Fruit fly (Drosophila melanogaster) whole organism, pupa: ENCODE data around the gene CG42529.
A peak's percentile ranks its signal among the peaks of the same experiment; 100 is the strongest.

Source experiments
- CG10348 ChIP-seq: fragments of 200-800 bp; sonication (Bioruptor generic); IDR thresholded peaks from 2 replicates; pipeline ENCODE4 v1.3.6; 2022; ENCODE audit warnings: missing biosample characterization, missing genetic modification characterization
- CG13204 ChIP-seq: fragments of 200-800 bp; sonication (Bioruptor generic); optimal IDR thresholded peaks from 2 replicates; lab custom pipeline; 2018; ENCODE audit warnings: missing biosample characterization, mild to moderate bottlenecking, missing genetic modification characterization, moderate library complexity
- CG14655 ChIP-seq: fragments of 200-800 bp; sonication (Bioruptor generic); optimal IDR thresholded peaks from 3 replicates; lab custom pipeline; 2017; ENCODE audit warnings: mild to moderate bottlenecking, missing biosample characterization, missing genetic modification reagents, missing genetic modification characterization
- CG15710 ChIP-seq: fragments of 200-800 bp; sonication (Bioruptor generic); optimal IDR thresholded peaks from 2 replicates; lab custom pipeline; 2018; ENCODE audit warnings: missing biosample characterization, mild to moderate bottlenecking, missing genetic modification characterization, moderate library complexity
- CG17806 ChIP-seq: fragments of 200-800 bp; sonication (Bioruptor generic); optimal IDR thresholded peaks from 2 replicates; lab custom pipeline; 2018; ENCODE audit warnings: missing biosample characterization, mild to moderate bottlenecking, missing genetic modification characterization, moderate library complexity
- CG32121 ChIP-seq: fragments of 200-800 bp; sonication (Bioruptor generic); IDR thresholded peaks from 2 replicates; pipeline ENCODE4 v1.3.6; 2022; ENCODE audit warnings: missing biosample characterization, missing genetic modification characterization
- CG8301 ChIP-seq: fragments of 200-800 bp; sonication (Bioruptor generic); optimal IDR thresholded peaks from 2 replicates; lab custom pipeline; 2018; ENCODE audit warnings: missing biosample characterization, mild to moderate bottlenecking, missing genetic modification characterization
- CG9948 ChIP-seq: fragments of 200-800 bp; sonication (Bioruptor generic); optimal IDR thresholded peaks from 2 replicates; lab custom pipeline; 2018; ENCODE audit warnings: missing biosample characterization, mild to moderate bottlenecking, missing genetic modification characterization, moderate library complexity
- EcR ChIP-seq: fragments of 200-800 bp; sonication (Bioruptor generic); optimal IDR thresholded peaks from 3 replicates; lab custom pipeline; 2019; ENCODE audit warnings: missing biosample characterization, missing genetic modification characterization, mild to moderate bottlenecking, moderate library complexity, missing genetic modification reagents
- Ets98B ChIP-seq: fragments of 200-800 bp; sonication (Bioruptor generic); IDR thresholded peaks from 2 replicates; pipeline ENCODE4 v1.3.6; 2022; ENCODE audit warnings: missing biosample characterization, missing genetic modification characterization
- Pif1A ChIP-seq: fragments of 200-800 bp; sonication (Bioruptor generic); optimal IDR thresholded peaks from 3 replicates; lab custom pipeline; 2016; ENCODE audit warnings: missing biosample characterization, missing genetic modification characterization
- gl ChIP-seq: fragments of 200-800 bp; sonication (Bioruptor generic); optimal IDR thresholded peaks from 2 replicates; lab custom pipeline; 2018; ENCODE audit warnings: missing biosample characterization, mild to moderate bottlenecking, missing genetic modification characterization
- rn ChIP-seq: fragments of 200-800 bp; sonication (Bioruptor generic); IDR thresholded peaks from 2 replicates; pipeline ENCODE4 v1.3.6; 2022; ENCODE audit warnings: missing biosample characterization, missing genetic modification characterization

dm6 chr3L:19699651-19700050 lies 29.1 kb upstream of the CG42529 start:
- TF ChIP-seq CG10348 (GFP tag; lab: Robert Waterston, UW), result no peak
- TF ChIP-seq CG32121 (GFP tag; lab: Robert Waterston, UW), result peak; percentile 72
- no peak for TF ChIP-seq CG8301 (tag; lab: Kevin White, UChicago)
- no peak for TF ChIP-seq CG17806 (tag; lab: Kevin White, UChicago)
- TF ChIP-seq Ets98B, result peak; percentile 67
- 0 out of 2 replicates have a peak, but pooled peaks have one; percentile 16 for TF ChIP-seq rn
- TF ChIP-seq CG13204 (GFP tag; lab: Kevin White, UChicago), result no peak
- peak; percentile 59 for TF ChIP-seq CG14655 (GFP tag; lab: Kevin White, UChicago)
- TF ChIP-seq EcR, result no peak
- TF ChIP-seq CG15710 (tag; lab: Kevin White, UChicago), result peak; percentile 16
- no peak for TF ChIP-seq gl (tag; lab: Kevin White, UChicago)
- peak; percentile 57 for TF ChIP-seq Pif1A (GFP tag; lab: Kevin White, UChicago)
- TF ChIP-seq CG9948 (tag; lab: Kevin White, UChicago), result no peak
